Worm (Caenorhabditis elegans) whole organism, L4 larva: ENCODE results near the gene C23H3.5.

Experiments used
- D1046.2 ChIP-seq: fragments of 200-800 bp; sonication (Bioruptor generic); IDR thresholded peaks from 2 replicates; pipeline ENCODE4 v1.3.6; 2022; ENCODE audit warnings: missing genetic modification characterization, missing compliant biosample characterization
- F10B5.3 ChIP-seq: sonication (generic microtip); optimal IDR thresholded peaks from 2 replicates; lab custom pipeline; 2016; ENCODE audit warnings: mild to moderate bottlenecking, missing genetic modification characterization, missing compliant biosample characterization
- F37D6.2 ChIP-seq: sonication (generic microtip); optimal IDR thresholded peaks from 2 replicates; lab custom pipeline; 2016; ENCODE audit warnings: mild to moderate bottlenecking, missing genetic modification characterization, missing compliant biosample characterization
- F44E2.7 ChIP-seq: fragments of 200-800 bp; sonication (Bioruptor generic); IDR thresholded peaks from 2 replicates; pipeline ENCODE4 v2.1.2; 2022; ENCODE audit warnings: missing genetic modification characterization, missing compliant biosample characterization
- F49E8.2 ChIP-seq: sonication (generic microtip); optimal IDR thresholded peaks from 2 replicates; lab custom pipeline; 2016; ENCODE audit warnings: missing compliant biosample characterization, mild to moderate bottlenecking, missing genetic modification characterization, borderline replicate concordance
- T26A8.4 ChIP-seq: fragments of 200-800 bp; sonication (Bioruptor generic); IDR thresholded peaks from 2 replicates; pipeline ENCODE4 v1.3.6; 2022; ENCODE audit warnings: missing genetic modification characterization, missing compliant biosample characterization
- Y105C5A.15 ChIP-seq: fragments of 200-800 bp; sonication (Bioruptor generic); IDR thresholded peaks from 2 replicates; pipeline ENCODE4 v1.3.6; 2022; ENCODE audit warnings: missing genetic modification characterization, missing compliant biosample characterization
- ZK337.2 ChIP-seq: fragments of 200-800 bp; sonication (Bioruptor generic); IDR thresholded peaks from 2 replicates; pipeline ENCODE4 v1.3.6; 2022; ENCODE audit warnings: missing genetic modification reagents, missing genetic modification characterization, missing compliant biosample characterization
- aha-1 ChIP-seq: fragments of 150-350 bp; peaks from one replicate; lab custom pipeline; 2014; ENCODE audit warnings: missing biosample characterization, missing genetic modification characterization
- arid-1 ChIP-seq: fragments of 200-800 bp; sonication (Bioruptor generic); conservative IDR thresholded peaks from 2 replicates; pipeline ENCODE4 v1.3.6; 2022; ENCODE audit warnings: missing genetic modification reagents, missing genetic modification characterization, missing compliant biosample characterization
- attf-4 ChIP-seq: sonication (generic microtip); optimal IDR thresholded peaks from 3 replicates; lab custom pipeline; 2017; ENCODE audit warnings: missing biosample characterization, missing genetic modification characterization
- ceh-20 ChIP-seq: fragments of 200-800 bp; sonication (Bioruptor generic); IDR thresholded peaks from 2 replicates; pipeline ENCODE4 v1.3.6; 2022; ENCODE audit warnings: missing genetic modification reagents, missing genetic modification characterization, missing compliant biosample characterization
- ceh-28 ChIP-seq: fragments of 150-350 bp; optimal IDR thresholded peaks from 2 replicates; lab custom pipeline; 2014; ENCODE audit warnings: missing biosample characterization, missing genetic modification reagents, missing genetic modification characterization
- ceh-44 ChIP-seq: fragments of 200-800 bp; sonication (Bioruptor generic); IDR thresholded peaks from 2 replicates; pipeline ENCODE4 v1.3.6; 2022; ENCODE audit warnings: missing genetic modification reagents, missing genetic modification characterization, missing compliant biosample characterization
- ceh-62 ChIP-seq: sonication (generic microtip); optimal IDR thresholded peaks from 2 replicates; lab custom pipeline; 2017; ENCODE audit warnings: missing biosample characterization, missing genetic modification characterization
- cey-2 ChIP-seq: sonication (generic microtip); optimal IDR thresholded peaks from 3 replicates; lab custom pipeline; 2017; ENCODE audit warnings: missing genetic modification characterization, mild to moderate bottlenecking, missing compliant biosample characterization, antibody characterized with exemption, borderline replicate concordance; ENCODE audit not compliant: insufficient read depth
- ctbp-1 ChIP-seq: fragments of 200-800 bp; sonication (Bioruptor generic); IDR thresholded peaks from 2 replicates; pipeline ENCODE4 v1.3.6; 2022; ENCODE audit warnings: missing genetic modification reagents, missing genetic modification characterization, missing compliant biosample characterization
- daf-12 ChIP-seq: fragments of 150-350 bp; optimal IDR thresholded peaks from 2 replicates; lab custom pipeline; 2014; ENCODE audit warnings: missing biosample characterization, missing genetic modification reagents, missing genetic modification characterization
- daf-16 ChIP-seq, 3 experiments: sonication (generic microtip); optimal IDR thresholded peaks; 2 replicates each; lab custom pipeline; 2016 to 2017; ENCODE audit warnings: missing genetic modification characterization in 3 of 3, missing genetic modification reagents in 3 of 3, mild to moderate bottlenecking in 2 of 3, missing compliant biosample characterization in 2 of 3, missing biosample characterization in 1 of 3, moderate library complexity in 1 of 3
- daf-19 ChIP-seq: fragments of 200-800 bp; sonication (Bioruptor generic); conservative IDR thresholded peaks from 2 replicates; pipeline ENCODE4 v1.3.6; 2022; ENCODE audit warnings: missing genetic modification characterization, missing compliant biosample characterization
- dpl-1 ChIP-seq: fragments of 150-350 bp; optimal IDR thresholded peaks from 2 replicates; lab custom pipeline; 2014; ENCODE audit warnings: missing biosample characterization, missing genetic modification reagents, missing genetic modification characterization
- dve-1 ChIP-seq: sonication (generic microtip); optimal IDR thresholded peaks from 2 replicates; lab custom pipeline; 2017; ENCODE audit warnings: antibody characterized with exemption, mild to moderate bottlenecking, missing genetic modification characterization, missing compliant biosample characterization; ENCODE audit not compliant: insufficient read depth
- egl-43 ChIP-seq: fragments of 200-800 bp; sonication (Bioruptor generic); IDR thresholded peaks from 2 replicates; pipeline ENCODE4 v1.3.6; 2022; ENCODE audit warnings: missing genetic modification reagents, missing genetic modification characterization, missing compliant biosample characterization
- fkh-10 ChIP-seq: fragments of 150-350 bp; optimal IDR thresholded peaks from 2 replicates; lab custom pipeline; 2014; ENCODE audit warnings: missing biosample characterization, missing genetic modification reagents, missing genetic modification characterization
- gei-8 ChIP-seq: fragments of 200-800 bp; sonication (Bioruptor generic); optimal IDR thresholded peaks from 2 replicates; lab custom pipeline; 2018; ENCODE audit warnings: mild to moderate bottlenecking, missing genetic modification characterization, missing compliant biosample characterization
- hif-1 ChIP-seq, 2 experiments: sonication (generic microtip); optimal IDR thresholded peaks; 2 replicates each; lab custom pipeline; 2016 to 2017; ENCODE audit warnings: missing compliant biosample characterization in 2 of 2, missing genetic modification characterization in 2 of 2, missing genetic modification reagents in 2 of 2, missing genotype in 2 of 2, mild to moderate bottlenecking in 1 of 2
- hlh-30 ChIP-seq: sonication (generic microtip); optimal IDR thresholded peaks from 2 replicates; lab custom pipeline; 2017; ENCODE audit warnings: antibody characterized with exemption, mild to moderate bottlenecking, missing genetic modification characterization, missing compliant biosample characterization; ENCODE audit not compliant: insufficient read depth
- lim-7 ChIP-seq: fragments of 200-800 bp; sonication (Bioruptor generic); IDR thresholded peaks from 2 replicates; pipeline ENCODE4 v1.3.6; 2022; ENCODE audit warnings: missing genetic modification characterization, missing compliant biosample characterization
- lin-38 ChIP-seq: fragments of 200-800 bp; sonication (Bioruptor generic); IDR thresholded peaks from 2 replicates; pipeline ENCODE4 v1.3.6; 2022; ENCODE audit warnings: missing genetic modification reagents, missing genetic modification characterization, missing compliant biosample characterization
- lin-39 ChIP-seq: fragments of 150-350 bp; optimal IDR thresholded peaks from 2 replicates; lab custom pipeline; 2014; ENCODE audit warnings: missing biosample characterization, missing genetic modification reagents, missing genetic modification characterization
- madf-5 ChIP-seq, 2 experiments: fragments of 200-800 bp; sonication (Bioruptor generic); IDR thresholded peaks; 2 replicates each; pipeline ENCODE4 v1.3.6; 2022; ENCODE audit warnings: missing compliant biosample characterization in 2 of 2, missing genetic modification characterization in 2 of 2
- madf-9 ChIP-seq: fragments of 200-800 bp; sonication (Bioruptor generic); conservative IDR thresholded peaks from 2 replicates; pipeline ENCODE4 v1.3.6; 2022; ENCODE audit warnings: missing genetic modification reagents, missing genetic modification characterization, missing compliant biosample characterization
- mep-1 ChIP-seq: fragments of 150-350 bp; sonication (generic microtip); optimal IDR thresholded peaks from 3 replicates; lab custom pipeline; 2014; ENCODE audit warnings: missing biosample characterization, missing genetic modification characterization
- mes-2 ChIP-seq: sonication (generic microtip); optimal IDR thresholded peaks from 2 replicates; lab custom pipeline; 2016; ENCODE audit warnings: missing genotype, mild to moderate bottlenecking, missing genetic modification characterization, missing compliant biosample characterization; ENCODE audit not compliant: poor library complexity, severe bottlenecking
- nhr-102 ChIP-seq: sonication (generic microtip); optimal IDR thresholded peaks from 2 replicates; lab custom pipeline; 2016; ENCODE audit warnings: mild to moderate bottlenecking, missing genetic modification characterization, moderate library complexity, missing compliant biosample characterization
- nhr-11 ChIP-seq: fragments of 150-350 bp; optimal IDR thresholded peaks from 2 replicates; lab custom pipeline; 2014; ENCODE audit warnings: missing biosample characterization, missing genetic modification characterization
- nhr-111 ChIP-seq: fragments of 200-800 bp; sonication (Bioruptor generic); optimal IDR thresholded peaks from 2 replicates; lab custom pipeline; 2018; ENCODE audit warnings: mild to moderate bottlenecking, missing genetic modification characterization, missing compliant biosample characterization
- nhr-42 ChIP-seq: fragments of 200-800 bp; sonication (Bioruptor generic); IDR thresholded peaks from 2 replicates; pipeline ENCODE4 v1.3.6; 2022; ENCODE audit warnings: missing genetic modification characterization, missing compliant biosample characterization
- nhr-48 ChIP-seq: sonication (generic microtip); optimal IDR thresholded peaks from 2 replicates; lab custom pipeline; 2016; ENCODE audit warnings: mild to moderate bottlenecking, missing genetic modification characterization, missing compliant biosample characterization
- nhr-6 ChIP-seq: fragments of 150-350 bp; optimal IDR thresholded peaks from 2 replicates; lab custom pipeline; 2014; ENCODE audit warnings: missing biosample characterization, missing genetic modification characterization
- nhr-76 ChIP-seq: fragments of 150-350 bp; optimal IDR thresholded peaks from 2 replicates; lab custom pipeline; 2014; ENCODE audit warnings: missing biosample characterization, missing genetic modification characterization
- php-3 ChIP-seq: fragments of 200-800 bp; sonication (Bioruptor generic); IDR thresholded peaks from 2 replicates; pipeline ENCODE4 v1.3.6; 2022; ENCODE audit warnings: missing genetic modification reagents, missing genetic modification characterization, missing compliant biosample characterization
- pqm-1 ChIP-seq: sonication (generic microtip); optimal IDR thresholded peaks from 2 replicates; lab custom pipeline; 2017; ENCODE audit warnings: missing biosample characterization, missing genetic modification characterization
- rbr-2 ChIP-seq: sonication (generic microtip); optimal IDR thresholded peaks from 2 replicates; lab custom pipeline; 2016; ENCODE audit warnings: missing genotype, missing genetic modification characterization, missing compliant biosample characterization
- set-16 ChIP-seq: fragments of 200-800 bp; sonication (Bioruptor generic); IDR thresholded peaks from 2 replicates; pipeline ENCODE4 v1.3.6; 2022; ENCODE audit warnings: missing genetic modification reagents, missing genetic modification characterization, missing compliant biosample characterization
- snpc-4 ChIP-seq: fragments of 150-350 bp; optimal IDR thresholded peaks from 2 replicates; lab custom pipeline; 2014; ENCODE audit warnings: missing biosample characterization, missing genetic modification characterization
- spr-1 ChIP-seq: sonication (generic microtip); optimal IDR thresholded peaks from 2 replicates; lab custom pipeline; 2016; ENCODE audit warnings: mild to moderate bottlenecking, missing genetic modification characterization, missing compliant biosample characterization
- spr-3 ChIP-seq: fragments of 200-800 bp; sonication (Bioruptor generic); optimal IDR thresholded peaks from 2 replicates; lab custom pipeline; 2018; ENCODE audit warnings: mild to moderate bottlenecking, missing genetic modification characterization, missing compliant biosample characterization
- unc-62 ChIP-seq, 3 experiments: fragments of 150-350 bp in 1 of 3; sonication (generic microtip); optimal IDR thresholded peaks in 2 of 3; peaks in 1 of 3; 1 replicate in 1 of 3; 2 replicates in 2 of 3; lab custom pipeline; 2014 to 2017; ENCODE audit warnings: missing biosample characterization in 3 of 3, missing genetic modification characterization in 3 of 3, missing genetic modification reagents in 3 of 3, missing genotype in 1 of 3
- zfp-2 ChIP-seq: sonication (generic microtip); optimal IDR thresholded peaks from 2 replicates; lab custom pipeline; 2016; ENCODE audit warnings: mild to moderate bottlenecking, missing genetic modification characterization, missing compliant biosample characterization

C23H3.5 gene

DNA sequence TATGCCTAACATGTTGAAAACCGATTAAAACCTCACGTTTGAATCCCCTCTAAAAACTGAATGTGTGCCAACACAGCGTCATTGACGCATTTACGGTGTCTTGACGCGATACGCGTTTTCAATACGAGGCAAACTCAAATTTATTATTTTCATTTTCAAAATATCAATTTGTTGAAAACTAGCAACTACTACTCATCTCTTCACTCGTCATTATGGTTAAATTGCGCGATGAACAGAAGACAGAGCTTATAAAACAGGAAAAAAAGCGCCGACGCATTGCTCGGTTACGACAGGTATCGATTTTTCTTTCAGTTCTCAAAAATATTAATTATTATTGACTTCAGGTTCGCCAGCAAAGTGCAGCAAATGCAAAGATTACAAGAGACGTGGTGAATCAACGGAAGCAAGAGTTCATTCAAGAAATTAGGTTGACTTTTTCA lies 22.8 kb upstream of the C23H3.5 start, which contains the start of gene enee-1 (continued):
- TF ChIP-seq php-3 (0 out of 2 replicates have a peak, but pooled peaks have one; percentile 6), set-16 (GFP tag; lab: Robert Waterston, UW) (no peak), nhr-11 (tag; lab: Kevin White, UChicago) (peak; percentile 75), F49E8.2 (tag; lab: Kevin White, UChicago) (no peak), ceh-20 (GFP tag; lab: Robert Waterston, UW) (no peak), ZK337.2 (GFP tag; lab: Robert Waterston, UW) (no peak), daf-12 (no peak), spr-3 (GFP tag; lab: Kevin White, UChicago) (peak; percentile 69), pqm-1 (tag; lab: Kevin White, UChicago) (no peak), rbr-2 (tag; lab: Kevin White, UChicago) (peak; percentile 72), ceh-62 (tag; lab: Kevin White, UChicago) (no peak), nhr-48 (peak; percentile 36), T26A8.4 (GFP tag; lab: Robert Waterston, UW) (peak; percentile 94), fkh-10 (GFP tag; lab: Kevin White, UChicago) (peak; percentile 67), F44E2.7 (no peak), cey-2 (no peak), arid-1 (GFP tag; lab: Robert Waterston, UW) (peak; percentile 52), nhr-6 (tag; lab: Kevin White, UChicago) (peak; percentile 93), hlh-30 (tag; lab: Kevin White, UChicago) (peak; percentile 76), unc-62 (GFP tag; optimal IDR thresholded peaks at IDR 0.05 in 1 of 2; lab: Kevin White, UChicago) (peak in 1 of 2 experiments; percentile 92), unc-62 (tag; optimal IDR thresholded peaks at IDR 0.05; lab: Kevin White, UChicago) (no peak), F10B5.3 (tag; lab: Kevin White, UChicago) (peak; percentile 48), gei-8 (GFP tag; lab: Kevin White, UChicago) (no peak), mes-2 (tag; lab: Kevin White, UChicago) (peak; percentile 90), egl-43 (GFP tag; lab: Robert Waterston, UW) (no peak), lim-7 (GFP tag; lab: Robert Waterston, UW) (no peak), dve-1 (tag; lab: Kevin White, UChicago) (peak; percentile 92), lin-39 (tag; lab: Kevin White, UChicago) (no peak), D1046.2 (GFP tag; lab: Robert Waterston, UW) (no peak), Y105C5A.15 (GFP tag; lab: Robert Waterston, UW) (no peak), madf-5 (GFP tag; IDR thresholded peaks at IDR 0.05; lab: Robert Waterston, UW) (no peak), attf-4 (tag; lab: Kevin White, UChicago) (no peak), lin-38 (GFP tag; lab: Robert Waterston, UW) (peak; percentile 83), zfp-2 (tag; lab: Kevin White, UChicago) (no peak), nhr-111 (no peak), snpc-4 (tag; lab: Kevin White, UChicago) (no peak), madf-9 (GFP tag; lab: Robert Waterston, UW) (peak; percentile 31; the same call in 1 of the 2 replicates), nhr-102 (peak; percentile 81), mep-1 (peak; percentile 87), ctbp-1 (GFP tag; lab: Robert Waterston, UW) (peak; percentile 39; the same call in 1 of the 2 replicates), nhr-76 (tag; lab: Kevin White, UChicago) (no peak), spr-1 (peak; percentile 83), dpl-1 (GFP tag; lab: Kevin White, UChicago) (peak; percentile 96), daf-16 (GFP tag; optimal IDR thresholded peaks at IDR 0.05; lab: Kevin White, UChicago) (no peak), daf-16 (tag; optimal IDR thresholded peaks at IDR 0.05; lab: Kevin White, UChicago) (peak; percentile 36), nhr-42 (GFP tag; lab: Robert Waterston, UW) (peak; percentile 62; the same call in 1 of the 2 replicates), F37D6.2 (tag; lab: Kevin White, UChicago) (peak; percentile 15), hif-1 (tag; optimal IDR thresholded peaks at IDR 0.05; lab: Kevin White, UChicago) (peak in 1 of 2 experiments; percentile 70), daf-19 (GFP tag; lab: Robert Waterston, UW) (no peak), ceh-44 (GFP tag; lab: Robert Waterston, UW) (no peak), ceh-28 (tag; lab: Kevin White, UChicago) (peak; percentile 3), aha-1 (tag; lab: Kevin White, UChicago) (peak; percentile 95)
